Worm (Caenorhabditis elegans): ENCODE results near the gene jbts-14.

The jbts-14 gene

ce11 chrX:8744192-8744985 is 40.3 kb downstream of the jbts-14 start (continued):
- no peak for TF ChIP-seq ccch-3 (GFP tag; optimal IDR thresholded peaks at IDR 0.05)

ce11 chrX:8745524-8745923 is 41.4 kb downstream of the jbts-14 start:
- TF ChIP-seq hlh-26 (GFP tag; conservative IDR thresholded peaks at IDR 0.05) = no peak
- TF ChIP-seq lir-1 (GFP tag; conservative IDR thresholded peaks at IDR 0.05) = no peak
- no peak for TF ChIP-seq nfya-2 (GFP tag; IDR thresholded peaks at IDR 0.05)
- TF ChIP-seq ceh-40 (GFP tag; IDR thresholded peaks at IDR 0.05) = no peak
- no peak for TF ChIP-seq F23B12.7 (tag; optimal IDR thresholded peaks at IDR 0.05; ENCODE audit: insufficient read depth)
- no peak for TF ChIP-seq chd-7 (tag; optimal IDR thresholded peaks at IDR 0.05)

ce11 chrX:8750209-8750608 is 46.1 kb downstream of the jbts-14 start:
- TF ChIP-seq cebp-1 (GFP tag; IDR thresholded peaks at IDR 0.05) (no peak), cebp-1 (tag; optimal IDR thresholded peaks at IDR 0.05) (peak; percentile 4), ceh-79 (tag; optimal IDR thresholded peaks at IDR 0.05) (no peak), nhr-80 (tag; optimal IDR thresholded peaks at IDR 0.05) (peak; percentile 63)

- TF ChIP-seq Y79H2A.3 (GFP tag; conservative IDR thresholded peaks at IDR 0.05) = no peak
- TF ChIP-seq ztf-25 (GFP tag; IDR thresholded peaks at IDR 0.05) = no peak
- no peak for TF ChIP-seq F57C9.4 (tag; optimal IDR thresholded peaks at IDR 0.05)
- TF ChIP-seq F22D6.2 (tag; optimal IDR thresholded peaks at IDR 0.05) = no peak
- no peak for TF ChIP-seq Y53F4B.3 (GFP tag; IDR thresholded peaks at IDR 0.05)
- no peak for TF ChIP-seq let-526 (GFP tag; IDR thresholded peaks at IDR 0.05)
- no peak for TF ChIP-seq snpc-1.3 (tag; optimal IDR thresholded peaks at IDR 0.05; ENCODE audit: insufficient read depth)
- TF ChIP-seq pha-4 (tag; optimal IDR thresholded peaks at IDR 0.05) = no peak
- no peak for TF ChIP-seq rcor-1 (GFP tag; IDR thresholded peaks at IDR 0.05)
- no peak for TF ChIP-seq F23B12.7 (tag; optimal IDR thresholded peaks at IDR 0.05; ENCODE audit: insufficient read depth)
- no peak for TF ChIP-seq F52B5.7 (tag; optimal IDR thresholded peaks at IDR 0.05)
- no peak for TF ChIP-seq ets-4 (GFP tag; optimal IDR thresholded peaks at IDR 0.05)
- no peak for TF ChIP-seq ztf-3 (GFP tag; optimal IDR thresholded peaks at IDR 0.05)
- no peak for TF ChIP-seq D2030.7 (GFP tag; IDR thresholded peaks at IDR 0.05)
Observed at ce11 chrX:8750660-8751059, 46.6 kb downstream of the jbts-14 start, which contains the start of gene asns-2. asns-2 (minus strand) TSS chrX:8750941.

DNA sequence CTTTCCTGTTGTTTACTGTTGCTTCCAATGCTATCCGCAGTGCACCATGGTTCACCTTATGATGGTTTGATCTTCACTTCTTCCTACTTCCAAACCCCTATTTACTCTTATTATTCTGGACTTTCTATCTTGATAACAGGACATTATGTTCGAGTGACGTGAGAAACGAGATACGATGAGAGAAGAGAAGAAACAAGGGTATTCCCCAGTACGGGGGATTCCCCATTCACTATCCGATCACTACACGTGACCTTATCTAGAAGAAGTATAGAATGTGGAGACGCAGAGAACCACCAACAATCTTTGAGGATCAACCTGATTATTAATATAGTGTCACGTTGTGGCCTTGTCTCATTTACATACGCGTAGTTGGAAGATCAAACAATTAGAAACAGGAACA is 48.4 kb downstream of the jbts-14 start:
- TF ChIP-seq attf-3 (GFP tag; conservative IDR thresholded peaks at IDR 0.05) = no peak
- no peak for TF ChIP-seq F57A8.1 (GFP tag; optimal IDR thresholded peaks at IDR 0.05)
- no peak for TF ChIP-seq nhr-27 (tag; optimal IDR thresholded peaks at IDR 0.05)
- TF ChIP-seq lin-26 (GFP tag; IDR thresholded peaks at IDR 0.05) = 0 out of 2 replicates have a peak, but pooled peaks have one; percentile 37
- TF ChIP-seq chd-7 (tag; optimal IDR thresholded peaks at IDR 0.05) = no peak
- TF ChIP-seq mxl-1 (tag; optimal IDR thresholded peaks at IDR 0.05) = no peak
- TF ChIP-seq lsy-27 (tag; optimal IDR thresholded peaks at IDR 0.05; ENCODE audit: borderline replicate concordance, insufficient read depth) = no peak
- no peak for TF ChIP-seq lag-1 (GFP tag; IDR thresholded peaks at IDR 0.05)
